Worm (Caenorhabditis elegans) whole organism, late embryonic: ENCODE data around the gene F25E5.1.

Experiments
- C08G9.2 ChIP-seq: sonication (generic microtip); optimal IDR thresholded peaks from 2 replicates; lab custom pipeline; 2016; ENCODE audit warnings: mild to moderate bottlenecking, missing genetic modification characterization, moderate library complexity, missing compliant biosample characterization
- F13H6.1 ChIP-seq: sonication (generic microtip); optimal IDR thresholded peaks from 2 replicates; lab custom pipeline; 2016; ENCODE audit warnings: missing genetic modification characterization, missing compliant biosample characterization
- K09A11.1 ChIP-seq: sonication (generic microtip); optimal IDR thresholded peaks from 2 replicates; lab custom pipeline; 2017; ENCODE audit warnings: antibody characterized with exemption, mild to moderate bottlenecking, missing genetic modification characterization, missing compliant biosample characterization; ENCODE audit not compliant: insufficient read depth
- T23F11.4 ChIP-seq: fragments of 200-800 bp; sonication (Bioruptor generic); optimal IDR thresholded peaks from 2 replicates; lab custom pipeline; 2018; ENCODE audit warnings: mild to moderate bottlenecking, missing genetic modification characterization, missing compliant biosample characterization
- Y22D7AL.16 ChIP-seq: sonication (generic microtip); optimal IDR thresholded peaks from 2 replicates; lab custom pipeline; 2016; ENCODE audit warnings: missing genetic modification characterization, missing compliant biosample characterization
- ceh-18 ChIP-seq: sonication (generic microtip); optimal IDR thresholded peaks from 2 replicates; lab custom pipeline; 2016; ENCODE audit warnings: missing genetic modification characterization, missing compliant biosample characterization
- ceh-19 ChIP-seq: fragments of 200-800 bp; sonication (Bioruptor generic); optimal IDR thresholded peaks from 2 replicates; lab custom pipeline; 2018; ENCODE audit warnings: mild to moderate bottlenecking, missing genetic modification characterization, missing compliant biosample characterization
- ceh-2 ChIP-seq: sonication (generic microtip); optimal IDR thresholded peaks from 2 replicates; lab custom pipeline; 2016; ENCODE audit warnings: missing genotype, missing genetic modification characterization, missing compliant biosample characterization
- ceh-22 ChIP-seq: sonication (generic microtip); optimal IDR thresholded peaks from 2 replicates; lab custom pipeline; 2017; ENCODE audit warnings: missing biosample characterization, missing genetic modification characterization
- ceh-24 ChIP-seq: sonication (generic microtip); optimal IDR thresholded peaks from 2 replicates; lab custom pipeline; 2016; ENCODE audit warnings: mild to moderate bottlenecking, missing genetic modification characterization, missing compliant biosample characterization
- ceh-31 ChIP-seq: sonication (generic microtip); optimal IDR thresholded peaks from 2 replicates; lab custom pipeline; 2016; ENCODE audit warnings: missing genetic modification characterization, missing compliant biosample characterization
- ceh-34 ChIP-seq: sonication (generic microtip); optimal IDR thresholded peaks from 2 replicates; lab custom pipeline; 2016; ENCODE audit warnings: mild to moderate bottlenecking, missing genetic modification characterization, missing compliant biosample characterization
- ceh-45 ChIP-seq: fragments of 200-800 bp; sonication (Bioruptor generic); IDR thresholded peaks from 2 replicates; pipeline ENCODE4 v1.3.6; 2022; ENCODE audit warnings: missing genetic modification reagents, missing genetic modification characterization, missing compliant biosample characterization
- ceh-48 ChIP-seq: sonication (generic microtip); optimal IDR thresholded peaks from 2 replicates; lab custom pipeline; 2016; ENCODE audit warnings: missing genetic modification characterization, inconsistent platforms, missing compliant biosample characterization
- ceh-9 ChIP-seq: sonication (generic microtip); optimal IDR thresholded peaks from 2 replicates; lab custom pipeline; 2016; ENCODE audit warnings: mild to moderate bottlenecking, missing genetic modification characterization, inconsistent platforms, missing compliant biosample characterization
- che-1 ChIP-seq: sonication (generic microtip); optimal IDR thresholded peaks from 2 replicates; lab custom pipeline; 2016; ENCODE audit warnings: mild to moderate bottlenecking, missing genetic modification characterization, missing compliant biosample characterization
- dve-1 ChIP-seq: sonication (generic microtip); optimal IDR thresholded peaks from 2 replicates; lab custom pipeline; 2017; ENCODE audit warnings: antibody characterized with exemption, mild to moderate bottlenecking, missing genetic modification characterization, missing compliant biosample characterization
- elt-2 ChIP-seq: sonication (generic microtip); optimal IDR thresholded peaks from 2 replicates; lab custom pipeline; 2016; ENCODE audit warnings: missing genetic modification reagents, missing genetic modification characterization, missing compliant biosample characterization
- fkh-6 ChIP-seq: sonication (generic microtip); optimal IDR thresholded peaks from 2 replicates; lab custom pipeline; 2016; ENCODE audit warnings: missing genetic modification characterization, missing compliant biosample characterization
- gmeb-2 ChIP-seq: sonication (generic microtip); optimal IDR thresholded peaks from 2 replicates; lab custom pipeline; 2016; ENCODE audit warnings: missing genetic modification characterization, inconsistent platforms, missing compliant biosample characterization
- hlh-13 ChIP-seq: fragments of 200-800 bp; sonication (Bioruptor generic); optimal IDR thresholded peaks from 2 replicates; lab custom pipeline; 2018; ENCODE audit warnings: mild to moderate bottlenecking, missing genetic modification characterization, missing compliant biosample characterization
- hlh-15 ChIP-seq: sonication (generic microtip); optimal IDR thresholded peaks from 2 replicates; lab custom pipeline; 2016; ENCODE audit warnings: missing genetic modification characterization, missing compliant biosample characterization
- hlh-6 ChIP-seq: sonication (generic microtip); optimal IDR thresholded peaks from 2 replicates; lab custom pipeline; 2016; ENCODE audit warnings: missing genotype, missing genetic modification characterization, missing compliant biosample characterization
- hlh-8 ChIP-seq: sonication (generic microtip); optimal IDR thresholded peaks from 2 replicates; lab custom pipeline; 2016; ENCODE audit warnings: missing genotype, missing genetic modification characterization, missing compliant biosample characterization
- madf-2 ChIP-seq: sonication (generic microtip); optimal IDR thresholded peaks from 2 replicates; lab custom pipeline; 2017; ENCODE audit warnings: missing genetic modification characterization, missing compliant biosample characterization
- nfya-1 ChIP-seq: sonication (generic microtip); optimal IDR thresholded peaks from 2 replicates; lab custom pipeline; 2017; ENCODE audit warnings: missing genetic modification characterization, mild to moderate bottlenecking, missing compliant biosample characterization, antibody characterized with exemption, moderate library complexity
- nhr-232 ChIP-seq: sonication (generic microtip); optimal IDR thresholded peaks from 2 replicates; lab custom pipeline; 2016; ENCODE audit warnings: missing genetic modification characterization, missing compliant biosample characterization
- odd-2 ChIP-seq: sonication (generic microtip); optimal IDR thresholded peaks from 2 replicates; lab custom pipeline; 2017; ENCODE audit warnings: antibody characterized with exemption, mild to moderate bottlenecking, missing genetic modification characterization, missing compliant biosample characterization
- pag-3 ChIP-seq: sonication (generic microtip); optimal IDR thresholded peaks from 2 replicates; lab custom pipeline; 2016; ENCODE audit warnings: missing compliant biosample characterization, missing genetic modification characterization, borderline replicate concordance
- pat-9 ChIP-seq: fragments of 200-800 bp; sonication (Bioruptor generic); optimal IDR thresholded peaks from 2 replicates; lab custom pipeline; 2018; ENCODE audit warnings: mild to moderate bottlenecking, missing genetic modification characterization, moderate library complexity, missing compliant biosample characterization
- pax-1 ChIP-seq: fragments of 150-350 bp; optimal IDR thresholded peaks from 2 replicates; lab custom pipeline; 2014; ENCODE audit warnings: missing biosample characterization, missing genetic modification characterization
- pha-4 ChIP-seq: fragments of 150-350 bp; optimal IDR thresholded peaks from 2 replicates; lab custom pipeline; 2018; ENCODE audit warnings: missing biosample characterization, missing genetic modification reagents, missing genetic modification characterization
- pros-1 ChIP-seq: fragments of 150-350 bp; optimal IDR thresholded peaks from 2 replicates; lab custom pipeline; 2014; ENCODE audit warnings: missing biosample characterization, missing genetic modification reagents, missing genetic modification characterization
- rnt-1 ChIP-seq: sonication (generic microtip); optimal IDR thresholded peaks from 2 replicates; lab custom pipeline; 2016; ENCODE audit warnings: missing genetic modification characterization, missing compliant biosample characterization
- sox-2 ChIP-seq: fragments of 200-800 bp; sonication (Bioruptor generic); IDR thresholded peaks from 2 replicates; pipeline ENCODE4 v1.3.6; 2022; ENCODE audit warnings: missing genetic modification reagents, missing genetic modification characterization, missing compliant biosample characterization
- sox-4 ChIP-seq: sonication (generic microtip); optimal IDR thresholded peaks from 2 replicates; lab custom pipeline; 2017; ENCODE audit warnings: mild to moderate bottlenecking, missing genetic modification characterization, inconsistent platforms, missing compliant biosample characterization
- tbx-2 ChIP-seq: sonication (generic microtip); optimal IDR thresholded peaks from 2 replicates; lab custom pipeline; 2016; ENCODE audit warnings: missing genetic modification characterization, missing compliant biosample characterization
- ttx-3 ChIP-seq: sonication (generic microtip); optimal IDR thresholded peaks from 2 replicates; lab custom pipeline; 2016; ENCODE audit warnings: missing genetic modification reagents, missing genetic modification characterization, missing compliant biosample characterization
- unc-55 ChIP-seq: sonication (generic microtip); optimal IDR thresholded peaks from 2 replicates; lab custom pipeline; 2017; ENCODE audit warnings: missing biosample characterization, missing genetic modification reagents, missing genetic modification characterization
- unc-86 ChIP-seq: sonication (generic microtip); optimal IDR thresholded peaks from 2 replicates; lab custom pipeline; 2016; ENCODE audit warnings: missing genetic modification characterization, missing compliant biosample characterization
- zip-5 ChIP-seq: sonication (generic microtip); optimal IDR thresholded peaks from 2 replicates; lab custom pipeline; 2016; ENCODE audit warnings: missing genetic modification characterization, missing compliant biosample characterization
- ztf-16 ChIP-seq: sonication (generic microtip); optimal IDR thresholded peaks from 2 replicates; lab custom pipeline; 2017; ENCODE audit warnings: missing genetic modification characterization, missing compliant biosample characterization

F25E5.1 gene

DNA sequence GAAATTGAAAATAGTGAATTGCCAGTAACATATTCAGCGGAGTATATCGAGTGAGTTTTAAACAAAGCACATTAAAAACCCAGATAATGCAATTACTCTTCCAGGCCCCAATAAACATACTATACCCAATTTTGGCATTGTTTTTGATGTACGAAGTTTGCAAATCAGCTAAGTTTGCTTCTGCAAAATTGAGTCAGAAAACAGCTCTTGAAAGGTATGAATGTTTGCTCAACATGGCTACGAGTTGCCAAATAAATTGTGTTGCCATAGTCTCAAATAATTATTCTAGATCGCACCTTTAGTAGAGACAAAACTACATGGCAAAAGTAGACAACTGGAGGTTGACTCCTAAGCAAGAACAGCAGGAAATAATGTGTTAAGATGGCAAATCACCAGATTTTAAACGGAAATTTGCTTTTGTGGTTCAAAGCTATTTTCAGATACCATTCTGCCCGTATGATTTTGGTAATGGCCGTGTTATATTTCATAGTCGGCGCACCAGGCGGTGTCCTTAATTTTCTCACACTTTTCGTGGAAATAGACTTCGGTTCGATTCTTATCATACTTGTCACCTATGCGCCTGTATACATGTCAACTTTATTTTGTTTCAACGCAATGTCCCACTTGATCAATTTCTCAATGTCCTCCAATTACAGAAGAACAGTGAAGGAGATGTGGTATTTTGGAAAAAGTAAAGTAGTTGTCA, 33.1 kb upstream of the F25E5.1 start:
- no peak for TF ChIP-seq tbx-2
- TF ChIP-seq pros-1 (tag; lab: Kevin White, UChicago), result no peak
- TF ChIP-seq ceh-22 (tag; lab: Kevin White, UChicago), result no peak
- TF ChIP-seq ceh-18 (tag; lab: Kevin White, UChicago), result no peak
- TF ChIP-seq zip-5 (tag; lab: Kevin White, UChicago), result no peak
- no peak for TF ChIP-seq ceh-31
- no peak for TF ChIP-seq ttx-3 (tag; lab: Kevin White, UChicago)
- no peak for TF ChIP-seq gmeb-2 (tag; lab: Kevin White, UChicago)
- TF ChIP-seq pat-9 (tag; lab: Kevin White, UChicago), result no peak
- TF ChIP-seq fkh-6 (tag; lab: Kevin White, UChicago), result no peak
- TF ChIP-seq dve-1, result no peak
- TF ChIP-seq K09A11.1 (tag; lab: Kevin White, UChicago), result no peak
- no peak for TF ChIP-seq ceh-24 (tag; lab: Kevin White, UChicago)
- TF ChIP-seq hlh-13 (GFP tag; lab: Kevin White, UChicago), result no peak
- TF ChIP-seq C08G9.2 (tag; lab: Kevin White, UChicago), result no peak
- no peak for TF ChIP-seq Y22D7AL.16 (tag; lab: Kevin White, UChicago)
- no peak for TF ChIP-seq sox-4 (tag; lab: Kevin White, UChicago)
- no peak for TF ChIP-seq nhr-232 (tag; lab: Kevin White, UChicago)
- TF ChIP-seq F13H6.1 (tag; lab: Kevin White, UChicago), result no peak

DNA sequence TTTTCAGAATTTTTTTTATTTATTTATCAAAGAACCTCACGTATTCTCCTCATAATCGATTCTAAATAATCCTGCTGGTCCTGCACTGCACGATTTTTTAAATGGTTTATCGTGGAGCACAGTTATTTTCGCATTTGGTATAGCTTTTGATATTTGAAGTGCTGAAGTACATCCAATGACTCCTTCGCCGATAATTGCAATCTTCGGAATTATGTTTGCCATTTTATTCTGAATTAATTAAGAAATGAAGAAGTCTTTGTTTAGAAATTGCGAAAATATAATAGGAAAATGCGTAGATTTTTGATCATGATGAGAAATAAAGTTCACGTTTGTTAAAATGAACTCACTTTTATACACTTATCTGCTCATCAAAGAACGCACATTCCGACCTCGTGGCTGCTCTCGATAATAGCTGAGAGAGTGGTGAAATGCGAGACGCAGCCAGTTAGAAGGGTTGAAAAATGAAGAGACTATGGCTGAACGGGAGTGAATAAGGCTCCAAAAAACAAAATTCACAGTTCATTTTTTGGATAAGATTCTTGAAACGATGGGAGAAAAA, 30.8 kb upstream of the F25E5.1 start:
- TF ChIP-seq unc-55 (GFP tag; lab: Kevin White, UChicago) (peak; percentile 19), ceh-45 (GFP tag; lab: Robert Waterston, UW) (no peak)

ce11 chrV:7435376-7436204, 30.1 kb upstream of the F25E5.1 start, which contains the start of the genes ddo-2 and F25E5.8:
TSS of gene ddo-2 (minus strand) at chrV:7435705.
TSS of gene F25E5.8 (plus strand) at chrV:7435930.
- TF ChIP-seq ceh-9 (no peak), pag-3 (tag; lab: Kevin White, UChicago) (no peak), pha-4 (tag; lab: Kevin White, UChicago) (no peak), ceh-2 (no peak), che-1 (no peak), ztf-16 (tag; lab: Kevin White, UChicago) (no peak), C08G9.2 (tag; lab: Kevin White, UChicago) (no peak), zip-5 (tag; lab: Kevin White, UChicago) (no peak), ceh-34 (tag; lab: Kevin White, UChicago) (no peak), hlh-15 (no peak), sox-4 (tag; lab: Kevin White, UChicago) (no peak), T23F11.4 (GFP tag; lab: Kevin White, UChicago) (no peak)

ce11 chrV:7436509-7436908, 29.2 kb upstream of the F25E5.1 start:
- no peak for TF ChIP-seq rnt-1 (tag; lab: Kevin White, UChicago)
- no peak for TF ChIP-seq ceh-24 (tag; lab: Kevin White, UChicago)
- TF ChIP-seq hlh-6 (tag; lab: Kevin White, UChicago), result no peak
- no peak for TF ChIP-seq nfya-1 (tag; lab: Kevin White, UChicago)
- no peak for TF ChIP-seq sox-2 (GFP tag; lab: Robert Waterston, UW)
- no peak for TF ChIP-seq elt-2 (tag; lab: Kevin White, UChicago)
- no peak for TF ChIP-seq ttx-3 (tag; lab: Kevin White, UChicago)
- TF ChIP-seq ceh-18 (tag; lab: Kevin White, UChicago), result no peak
- TF ChIP-seq unc-86 (tag; lab: Kevin White, UChicago), result no peak
- no peak for TF ChIP-seq ceh-19 (GFP tag; lab: Kevin White, UChicago)
- no peak for TF ChIP-seq ceh-48 (tag; lab: Kevin White, UChicago)
- TF ChIP-seq pat-9 (tag; lab: Kevin White, UChicago), result no peak
- no peak for TF ChIP-seq hlh-8
- TF ChIP-seq madf-2 (tag; lab: Kevin White, UChicago), result no peak
- TF ChIP-seq fkh-6 (tag; lab: Kevin White, UChicago), result no peak
- no peak for TF ChIP-seq pax-1 (tag; lab: Kevin White, UChicago)
- TF ChIP-seq ceh-22 (tag; lab: Kevin White, UChicago), result no peak
- no peak for TF ChIP-seq odd-2 (tag; lab: Kevin White, UChicago)
- no peak for TF ChIP-seq unc-55 (GFP tag; lab: Kevin White, UChicago)
